Worm (Caenorhabditis elegans): ENCODE measurements around the gene gcy-18.

The gcy-18 gene

ce11 chrIV:12859797-12860196 lies at the start of gene gcy-18:
gcy-18 (plus strand) TSS chrIV:12860097.
- TF ChIP-seq ceh-30 (tag; optimal IDR thresholded peaks at IDR 0.05) (no peak), ceh-14 (tag; optimal IDR thresholded peaks at IDR 0.05) (no peak), hlh-8 (tag; optimal IDR thresholded peaks at IDR 0.05) (no peak), syd-9 (tag; optimal IDR thresholded peaks at IDR 0.05) (no peak), mec-3 (tag; optimal IDR thresholded peaks at IDR 0.05; ENCODE audit: borderline replicate concordance) (no peak), unc-3 (GFP tag; conservative IDR thresholded peaks at IDR 0.05) (no peak), unc-3 (tag; optimal IDR thresholded peaks at IDR 0.05) (no peak), hlh-6 (tag; optimal IDR thresholded peaks at IDR 0.05) (no peak), hlh-30 (tag; optimal IDR thresholded peaks at IDR 0.05; ENCODE audit: insufficient read depth) (no peak), zip-5 (tag; optimal IDR thresholded peaks at IDR 0.05) (no peak), pqm-1 (tag; optimal IDR thresholded peaks at IDR 0.05) (no peak), ttx-3 (tag; optimal IDR thresholded peaks at IDR 0.05) (no peak), pha-2 (tag; optimal IDR thresholded peaks at IDR 0.05) (no peak), nhr-232 (tag; optimal IDR thresholded peaks at IDR 0.05) (no peak), rnt-1 (tag; optimal IDR thresholded peaks at IDR 0.05) (no peak)

ce11 chrIV:12811554-12811953 lies 48.3 kb upstream of the gcy-18 start:
- TF ChIP-seq C08G9.2 (tag; optimal IDR thresholded peaks at IDR 0.05) (no peak), ahr-1 (tag; optimal IDR thresholded peaks at IDR 0.05) (no peak), F13H6.1 (tag; optimal IDR thresholded peaks at IDR 0.05) (no peak), pqm-1 (tag; optimal IDR thresholded peaks at IDR 0.05) (no peak), nfya-1 (tag; optimal IDR thresholded peaks at IDR 0.05) (no peak), hlh-6 (tag; optimal IDR thresholded peaks at IDR 0.05) (no peak), ceh-34 (tag; optimal IDR thresholded peaks at IDR 0.05) (no peak), sox-4 (tag; optimal IDR thresholded peaks at IDR 0.05) (no peak), mec-3 (tag; optimal IDR thresholded peaks at IDR 0.05; ENCODE audit: borderline replicate concordance) (no peak), pat-9 (tag; optimal IDR thresholded peaks at IDR 0.05) (no peak), gmeb-2 (tag; optimal IDR thresholded peaks at IDR 0.05) (no peak), fax-1 (tag; optimal IDR thresholded peaks at IDR 0.05) (no peak), npax-4 (tag; optimal IDR thresholded peaks at IDR 0.05) (no peak)

- TF ChIP-seq ets-4 (tag; optimal IDR thresholded peaks at IDR 0.05): no peak
- no peak for TF ChIP-seq hlh-8 (tag; optimal IDR thresholded peaks at IDR 0.05)
- TF ChIP-seq pat-9 (tag; optimal IDR thresholded peaks at IDR 0.05): no peak
- TF ChIP-seq pqm-1 (tag; optimal IDR thresholded peaks at IDR 0.05): no peak
- TF ChIP-seq hlh-6 (tag; optimal IDR thresholded peaks at IDR 0.05): no peak
- no peak for TF ChIP-seq fkh-6 (tag; optimal IDR thresholded peaks at IDR 0.05)
- no peak for TF ChIP-seq odd-2 (tag; optimal IDR thresholded peaks at IDR 0.05)
- no peak for TF ChIP-seq tbx-7 (tag; optimal IDR thresholded peaks at IDR 0.05)
- no peak for TF ChIP-seq ahr-1 (tag; optimal IDR thresholded peaks at IDR 0.05)
- no peak for TF ChIP-seq ceh-19 (GFP tag; optimal IDR thresholded peaks at IDR 0.05)
- no peak for TF ChIP-seq dve-1 (tag; optimal IDR thresholded peaks at IDR 0.05)
- TF ChIP-seq ceh-48 (tag; optimal IDR thresholded peaks at IDR 0.05): no peak
- no peak for TF ChIP-seq hlh-15 (tag; optimal IDR thresholded peaks at IDR 0.05)
- no peak for TF ChIP-seq npax-4 (tag; optimal IDR thresholded peaks at IDR 0.05)
- no peak for TF ChIP-seq eyg-1 (tag; optimal IDR thresholded peaks at IDR 0.05)
- TF ChIP-seq pros-1 (tag; optimal IDR thresholded peaks at IDR 0.05): no peak
Measured at ce11 chrIV:12813822-12814221, 46.1 kb upstream of the gcy-18 start.

ce11 chrIV:12816636-12817035 lies 43.3 kb upstream of the gcy-18 start:
- TF ChIP-seq madf-2 (tag; optimal IDR thresholded peaks at IDR 0.05) (no peak), unc-86 (tag; optimal IDR thresholded peaks at IDR 0.05) (no peak), rnt-1 (tag; optimal IDR thresholded peaks at IDR 0.05) (peak; percentile 9), pqm-1 (tag; optimal IDR thresholded peaks at IDR 0.05) (no peak), ceh-31 (tag; optimal IDR thresholded peaks at IDR 0.05) (peak; percentile 64), unc-42 (tag; optimal IDR thresholded peaks at IDR 0.05) (peak; percentile 17)
